Fruit fly (Drosophila melanogaster) whole organism, embryonic: ENCODE measurements around the gene Arp6.

ENCODE experiments used
- CTCF ChIP-seq: fragments of 200-800 bp; sonication (Bioruptor generic); optimal IDR thresholded peaks from 2 replicates; lab custom pipeline; 2017; ENCODE audit warnings: missing biosample characterization, mild to moderate bottlenecking, missing genetic modification characterization, moderate library complexity
- Xrp1 ChIP-seq: fragments of 200-800 bp; sonication (Bioruptor generic); IDR thresholded peaks from 2 replicates; pipeline ENCODE4 v1.3.6; 2022; ENCODE audit warnings: missing biosample characterization, missing genetic modification characterization
- mam ChIP-seq: fragments of 200-800 bp; sonication (Bioruptor generic); optimal IDR thresholded peaks from 3 replicates; lab custom pipeline; 2016; ENCODE audit warnings: missing biosample characterization, missing genetic modification characterization
- stwl ChIP-seq: fragments of 200-800 bp; sonication (Bioruptor generic); optimal IDR thresholded peaks from 3 replicates; lab custom pipeline; 2018; ENCODE audit warnings: missing biosample characterization, mild to moderate bottlenecking, missing genetic modification characterization, moderate library complexity

dm6 chrX:15778846-15779245 lies 41.9 kb upstream of the Arp6 start, which contains the start of gene CG43673:
- TF ChIP-seq stwl: no peak
- no peak for TF ChIP-seq mam (GFP tag; lab: Kevin White, UChicago)
- TF ChIP-seq Xrp1 (GFP tag; lab: Robert Waterston, UW): no peak
- TF ChIP-seq CTCF (GFP tag; lab: Kevin White, UChicago): no peak
